Worm (Caenorhabditis elegans): Measurements from ENCODE around the gene srh-167.
"Not testable (repeated sequence)": the region's sequence is repeated elsewhere in the genome, so short reads cannot be mapped to it uniquely, and the experiment has no call there.

- not testable (repeated sequence) for TF ChIP-seq ztf-23 (GFP tag; IDR thresholded peaks at IDR 0.05); ref-1 (GFP tag; conservative IDR thresholded peaks at IDR 0.05)
Observed at ce11 chrV:16383729-16384128, 50.2 kb downstream of the srh-167 start, which contains the start of gene F13A7.7.
